Worm (Caenorhabditis elegans): ENCODE measurements around the gene gipc-2.

The gipc-2 gene

ce11 chrIV:10007758-10008157 is 19.7 kb downstream of the gipc-2 start (continued):
- no peak for TF ChIP-seq pha-4 (GFP tag; IDR thresholded peaks at IDR 0.05)
- TF ChIP-seq pha-4 (tag; optimal IDR thresholded peaks at IDR 0.05) = peak; percentile 42
- TF ChIP-seq lin-38 (GFP tag; IDR thresholded peaks at IDR 0.05) = no peak
- no peak for TF ChIP-seq nhr-25 (tag; optimal IDR thresholded peaks at IDR 0.05; ENCODE audit: borderline replicate concordance, insufficient read depth)
- no peak for TF ChIP-seq aly-2 (tag; optimal IDR thresholded peaks at IDR 0.05)
- no peak for TF ChIP-seq unc-62 (GFP tag; optimal IDR thresholded peaks at IDR 0.05 in 1 of 2)
- no peak for TF ChIP-seq unc-62 (tag; optimal IDR thresholded peaks at IDR 0.05)
- TF ChIP-seq ceh-82 (tag; optimal IDR thresholded peaks at IDR 0.05) = no peak
- TF ChIP-seq dpl-1 (GFP tag; optimal IDR thresholded peaks at IDR 0.05) = no peak
- no peak for TF ChIP-seq zip-2 (tag; optimal IDR thresholded peaks at IDR 0.05)
- no peak for TF ChIP-seq ceh-32 (tag; optimal IDR thresholded peaks at IDR 0.05; ENCODE audit: poor library complexity)
- TF ChIP-seq F37D6.2 (tag; optimal IDR thresholded peaks at IDR 0.05) = no peak
- no peak for TF ChIP-seq R02D3.7 (tag; optimal IDR thresholded peaks at IDR 0.05)
- no peak for TF ChIP-seq mxl-2 (GFP tag; conservative IDR thresholded peaks at IDR 0.05)
- no peak for TF ChIP-seq madf-9 (GFP tag; conservative IDR thresholded peaks at IDR 0.05)
- peak; percentile 50 for TF ChIP-seq hlh-11 (tag; optimal IDR thresholded peaks at IDR 0.05)
- TF ChIP-seq madf-5 (GFP tag; IDR thresholded peaks at IDR 0.05) = 0 out of 4 replicates have a peak, but pooled peaks of 1 of the 2 experiments have one; percentile 16
- no peak for TF ChIP-seq jun-1 (tag; optimal IDR thresholded peaks at IDR 0.05)
- no peak for TF ChIP-seq nhr-102 (tag; optimal IDR thresholded peaks at IDR 0.05)
- TF ChIP-seq lin-13 (GFP tag; optimal IDR thresholded peaks at IDR 0.05) = no peak
- no peak for TF ChIP-seq snpc-1.2 (GFP tag; IDR thresholded peaks at IDR 0.05)
- TF ChIP-seq nhr-41 (GFP tag; IDR thresholded peaks at IDR 0.05) = no peak
- TF ChIP-seq spr-3 (GFP tag; optimal IDR thresholded peaks at IDR 0.05) = no peak
- peak in 1 of 2 experiments; percentile 31 for TF ChIP-seq lsy-2 (tag; optimal IDR thresholded peaks at IDR 0.05)
- TF ChIP-seq duxl-1 (tag; optimal IDR thresholded peaks at IDR 0.05; ENCODE audit: poor library complexity) = no peak
- no peak for TF ChIP-seq Y48G9A.11 (GFP tag; IDR thresholded peaks at IDR 0.05)
- TF ChIP-seq ZK546.5 (tag; optimal IDR thresholded peaks at IDR 0.05) = no peak
- TF ChIP-seq set-16 (GFP tag; IDR thresholded peaks at IDR 0.05) = no peak
- TF ChIP-seq Y5F2A.4 (GFP tag; optimal IDR thresholded peaks at IDR 0.05) = no peak
- TF ChIP-seq hlh-30 (tag; optimal IDR thresholded peaks at IDR 0.05; ENCODE audit: insufficient read depth) = peak; percentile 5
- no peak for TF ChIP-seq Y75B8A.6 (GFP tag; IDR thresholded peaks at IDR 0.05)
- TF ChIP-seq nhr-28 (tag; optimal IDR thresholded peaks at IDR 0.05) = peak; percentile 74
- no peak for TF ChIP-seq ces-1 (GFP tag; optimal IDR thresholded peaks at IDR 0.05)
- TF ChIP-seq ceh-20 (GFP tag; IDR thresholded peaks at IDR 0.05) = no peak
- TF ChIP-seq snpc-4 (tag; optimal IDR thresholded peaks at IDR 0.05) = no peak
- TF ChIP-seq rbr-2 (tag; optimal IDR thresholded peaks at IDR 0.05) = no peak
- TF ChIP-seq nhr-11 (tag; optimal IDR thresholded peaks at IDR 0.05) = no peak
- no peak for TF ChIP-seq unc-39 (tag; optimal IDR thresholded peaks at IDR 0.05)
- TF ChIP-seq dve-1 (tag; optimal IDR thresholded peaks at IDR 0.05; ENCODE audit: insufficient read depth) = peak; percentile 46
- TF ChIP-seq ztf-11 (tag; optimal IDR thresholded peaks at IDR 0.05) = no peak
- no peak for TF ChIP-seq tag-97 (GFP tag; IDR thresholded peaks at IDR 0.05)
- 0 out of 2 replicates have a peak, but pooled peaks have one; percentile 50 for TF ChIP-seq hmg-1.1 (GFP tag; IDR thresholded peaks at IDR 0.05)

ce11 chrIV:10006792-10007191 is 20.7 kb downstream of the gipc-2 start, which contains the start of gene C47E12.13:
Gene C47E12.13, minus strand, starts transcription at chrIV:10006892.
- TF ChIP-seq daf-19 (GFP tag; conservative IDR thresholded peaks at IDR 0.05) (no peak), snpc-4 (tag; optimal IDR thresholded peaks at IDR 0.05) (no peak), unc-130 (GFP tag; optimal IDR thresholded peaks at IDR 0.05) (no peak), pha-4 (GFP tag; IDR thresholded peaks at IDR 0.05) (no peak), pha-4 (tag; optimal IDR thresholded peaks at IDR 0.05) (no peak)

Measured in whole organism, L4 larva.